Worm (Caenorhabditis elegans) whole organism, L3 larva: ENCODE data around the gene gcy-37.

Experiments used
- elt-3 ChIP-seq, 3 experiments: fragments of 150-350 bp in 1 of 3; sonication (generic microtip) in 2 of 3; optimal IDR thresholded peaks; 2 replicates in 2 of 3; 4 replicates in 1 of 3; lab custom pipeline; 2014 to 2017; ENCODE audit warnings: missing biosample characterization in 3 of 3, missing genetic modification characterization in 3 of 3
- fos-1 ChIP-seq: fragments of 150-350 bp; optimal IDR thresholded peaks from 2 replicates; lab custom pipeline; 2014; ENCODE audit warnings: missing biosample characterization, missing genetic modification characterization
- lin-39 ChIP-seq: fragments of 150-350 bp; optimal IDR thresholded peaks from 2 replicates; lab custom pipeline; 2018; ENCODE audit warnings: missing biosample characterization, missing genetic modification reagents, missing genetic modification characterization
- nhr-25 ChIP-seq: sonication (generic microtip); optimal IDR thresholded peaks from 2 replicates; lab custom pipeline; 2017; ENCODE audit warnings: missing biosample characterization, missing genetic modification characterization
- pha-4 ChIP-seq: fragments of 150-350 bp; optimal IDR thresholded peaks from 2 replicates; lab custom pipeline; 2014; ENCODE audit warnings: missing biosample characterization, missing genetic modification reagents, missing genetic modification characterization
- skn-1 ChIP-seq: fragments of 150-350 bp; optimal IDR thresholded peaks from 2 replicates; lab custom pipeline; 2014; ENCODE audit warnings: missing biosample characterization, missing genetic modification characterization
- zag-1 ChIP-seq: fragments of 150-350 bp; optimal IDR thresholded peaks from 2 replicates; lab custom pipeline; 2014; ENCODE audit warnings: missing biosample characterization, missing genetic modification characterization

DNA sequence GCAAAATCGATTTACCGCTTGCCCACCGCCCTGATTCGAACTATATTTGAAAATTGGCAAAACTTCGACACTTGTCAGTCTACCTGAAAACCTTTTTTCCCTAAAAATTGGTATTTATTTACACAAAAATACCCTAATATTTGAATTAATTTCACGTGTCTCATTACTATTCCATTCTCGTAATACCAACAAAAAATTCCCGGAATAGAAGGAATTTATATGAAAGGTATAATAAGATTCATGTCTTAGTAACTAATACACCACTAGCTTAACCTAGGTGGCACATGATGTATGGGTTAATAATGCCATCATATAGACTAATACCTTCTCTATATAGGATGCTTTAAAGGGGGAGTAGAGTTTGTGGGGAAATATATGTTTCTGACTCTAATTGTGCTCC, 41.7 kb downstream of the gcy-37 start:
- TF ChIP-seq fos-1 (tag; lab: Kevin White, UChicago) (no peak), zag-1 (no peak), skn-1 (no peak), nhr-25 (tag; lab: Kevin White, UChicago) (no peak), pha-4 (tag; lab: Kevin White, UChicago) (no peak), lin-39 (no peak), elt-3 (tag; optimal IDR thresholded peaks at IDR 0.05; lab: Kevin White, UChicago) (no peak)
